Worm (Caenorhabditis elegans): ENCODE data around the gene fipr-21.

The fipr-21 gene

DNA sequence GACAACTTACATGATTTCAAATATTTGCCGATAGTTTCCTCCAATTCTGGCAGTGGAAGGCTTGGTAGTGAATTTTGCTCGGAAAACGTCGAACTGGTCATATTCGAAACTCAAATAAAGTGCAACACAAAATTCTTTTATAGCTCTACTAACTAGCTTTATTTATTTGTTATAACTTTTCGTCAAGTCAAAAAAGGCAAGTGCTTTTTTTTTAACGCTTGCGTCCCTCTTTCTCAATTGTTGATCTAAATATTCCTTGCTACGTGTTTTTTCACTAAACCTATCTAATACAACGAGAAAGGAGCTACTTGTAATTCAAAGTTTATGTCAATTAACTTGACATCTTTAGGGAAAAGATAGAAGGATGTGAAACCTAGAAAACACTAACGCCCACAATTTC is 6.0 kb downstream of the fipr-21 start, which contains the start of gene F41E7.6:
Gene F41E7.6, minus strand, starts transcription at position 101 of the 400 bp plus-strand sequence.
- no peak for TF ChIP-seq skn-1 (tag; optimal IDR thresholded peaks at IDR 0.05)
- TF ChIP-seq elt-1 (tag; optimal IDR thresholded peaks at IDR 0.05): no peak
- TF ChIP-seq unc-62 (GFP tag; optimal IDR thresholded peaks at IDR 0.05): no peak
- no peak for TF ChIP-seq zag-1 (tag; optimal IDR thresholded peaks at IDR 0.05)
- TF ChIP-seq ztf-4 (tag; optimal IDR thresholded peaks at IDR 0.05): no peak
- no peak for TF ChIP-seq C34F6.9 (tag; optimal IDR thresholded peaks at IDR 0.05)
- no peak for TF ChIP-seq ztf-1 (GFP tag; conservative IDR thresholded peaks at IDR 0.05)
- TF ChIP-seq egl-27 (tag; optimal IDR thresholded peaks at IDR 0.05): no peak
- TF ChIP-seq nhr-21 (tag; optimal IDR thresholded peaks at IDR 0.05): no peak
- TF ChIP-seq sem-4 (tag; optimal IDR thresholded peaks at IDR 0.05): no peak
- TF ChIP-seq ceh-82 (tag; optimal IDR thresholded peaks at IDR 0.05): no peak
- TF ChIP-seq unc-39 (tag; optimal IDR thresholded peaks at IDR 0.05): no peak
- no peak for TF ChIP-seq nhr-6 (tag; optimal IDR thresholded peaks at IDR 0.05)
- TF ChIP-seq F13H6.1 (tag; optimal IDR thresholded peaks at IDR 0.05): no peak
- TF ChIP-seq lin-39 (tag; optimal IDR thresholded peaks at IDR 0.05): no peak

DNA sequence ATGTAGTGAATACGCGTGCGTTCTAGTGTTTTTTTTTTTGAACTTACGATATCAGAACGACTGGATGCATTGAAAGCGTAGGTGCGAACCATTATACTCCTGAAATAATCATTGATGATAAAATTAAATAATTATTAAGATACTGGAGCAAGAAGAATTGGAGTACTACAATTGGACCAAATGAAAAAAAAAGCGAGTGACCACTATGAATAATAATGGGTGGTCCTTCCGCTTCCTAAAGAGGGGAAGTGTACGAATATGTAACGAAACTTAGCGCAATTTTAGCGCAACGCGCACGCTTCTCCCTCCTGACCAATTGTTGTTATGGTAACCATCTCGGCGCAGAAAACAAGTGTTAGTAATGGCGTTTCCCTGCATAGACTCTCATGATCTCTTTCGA is 11.6 kb downstream of the fipr-21 start, which contains the start of gene F41E7.9:
Gene F41E7.9, minus strand, starts transcription at position 101 of the 400 bp plus-strand sequence.
- TF ChIP-seq egl-27 (tag; optimal IDR thresholded peaks at IDR 0.05): no peak
- no peak for TF ChIP-seq nhr-6 (tag; optimal IDR thresholded peaks at IDR 0.05)
- no peak for TF ChIP-seq ztf-11 (tag; optimal IDR thresholded peaks at IDR 0.05)
- no peak for TF ChIP-seq nhr-10 (tag; optimal IDR thresholded peaks at IDR 0.05)
- TF ChIP-seq dmd-4 (tag; optimal IDR thresholded peaks at IDR 0.05): no peak
- TF ChIP-seq ceh-16 (tag; optimal IDR thresholded peaks at IDR 0.05): no peak
- TF ChIP-seq lin-13 (GFP tag; optimal IDR thresholded peaks at IDR 0.05): no peak
- no peak for TF ChIP-seq ztf-1 (GFP tag; conservative IDR thresholded peaks at IDR 0.05)
- TF ChIP-seq nhr-25 (tag; optimal IDR thresholded peaks at IDR 0.05): no peak
- TF ChIP-seq R02D3.7 (tag; optimal IDR thresholded peaks at IDR 0.05): no peak
- no peak for TF ChIP-seq F13H6.1 (tag; optimal IDR thresholded peaks at IDR 0.05)
- TF ChIP-seq sma-9 (GFP tag; optimal IDR thresholded peaks at IDR 0.05): no peak
- no peak for TF ChIP-seq sma-9 (tag; optimal IDR thresholded peaks at IDR 0.05)
- no peak for TF ChIP-seq mbf-1 (tag; optimal IDR thresholded peaks at IDR 0.05)

DNA sequence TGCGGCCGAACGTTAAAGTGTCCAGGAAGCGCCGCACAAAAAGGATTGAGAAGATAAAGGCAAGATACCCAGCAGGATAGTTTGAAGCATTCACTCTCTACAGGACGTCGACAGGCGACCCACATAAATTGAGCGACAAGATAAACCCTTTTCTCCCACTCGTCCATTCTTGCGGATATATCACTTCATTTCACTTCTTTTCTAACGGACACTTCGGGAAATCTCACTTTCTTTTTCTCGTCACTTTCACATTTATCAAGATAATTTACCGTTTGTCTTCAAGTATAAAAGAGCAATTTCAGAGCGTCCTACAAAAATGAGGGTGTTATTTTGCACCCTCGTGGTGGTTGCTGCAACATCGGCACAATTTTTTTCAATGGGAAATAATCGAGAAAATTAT is 13.2 kb downstream of the fipr-21 start, which contains the start of gene R07E3.6:
Gene R07E3.6, plus strand, starts transcription at position 158 of the 400 bp plus-strand sequence.
- TF ChIP-seq blmp-1 (tag; optimal IDR thresholded peaks at IDR 0.05; ENCODE audit: insufficient read depth): peak; percentile 67
- no peak for TF ChIP-seq sma-3 (GFP tag; optimal IDR thresholded peaks at IDR 0.05)

DNA sequence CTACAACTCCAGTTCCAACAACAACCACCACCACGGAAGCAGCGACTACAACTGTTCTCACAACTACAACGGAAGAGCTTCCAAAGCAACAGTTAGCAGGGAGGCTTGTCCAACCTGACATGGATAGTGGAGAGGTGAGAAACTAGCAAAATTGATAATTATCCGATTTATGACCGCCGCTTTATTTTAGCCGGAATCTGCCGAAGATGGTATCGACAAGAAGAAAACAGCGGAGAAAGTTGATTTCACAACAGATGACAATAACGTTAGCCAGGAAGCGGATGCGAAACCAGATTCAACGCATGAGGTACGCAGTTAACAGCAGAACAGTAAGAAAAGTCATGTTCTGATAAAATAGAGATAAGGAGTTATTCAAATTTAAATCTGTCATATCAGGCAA is 14.1 kb downstream of the fipr-21 start:
- TF ChIP-seq egl-27 (tag; optimal IDR thresholded peaks at IDR 0.05) (no peak), lsy-2 (tag; optimal IDR thresholded peaks at IDR 0.05) (no peak), mab-5 (tag; optimal IDR thresholded peaks at IDR 0.05) (no peak), gmeb-1 (tag; optimal IDR thresholded peaks at IDR 0.05) (no peak), ama-1 (optimal IDR thresholded peaks at IDR 0.05) (no peak), ztf-11 (tag; optimal IDR thresholded peaks at IDR 0.05) (no peak), nhr-237 (tag; optimal IDR thresholded peaks at IDR 0.05) (no peak), R02D3.7 (tag; optimal IDR thresholded peaks at IDR 0.05) (no peak), F13H6.1 (tag; optimal IDR thresholded peaks at IDR 0.05) (no peak), dmd-4 (tag; optimal IDR thresholded peaks at IDR 0.05) (no peak), fos-1 (tag; optimal IDR thresholded peaks at IDR 0.05) (no peak), ceh-82 (tag; optimal IDR thresholded peaks at IDR 0.05) (no peak), snpc-4 (tag; optimal IDR thresholded peaks at IDR 0.05) (no peak)

DNA sequence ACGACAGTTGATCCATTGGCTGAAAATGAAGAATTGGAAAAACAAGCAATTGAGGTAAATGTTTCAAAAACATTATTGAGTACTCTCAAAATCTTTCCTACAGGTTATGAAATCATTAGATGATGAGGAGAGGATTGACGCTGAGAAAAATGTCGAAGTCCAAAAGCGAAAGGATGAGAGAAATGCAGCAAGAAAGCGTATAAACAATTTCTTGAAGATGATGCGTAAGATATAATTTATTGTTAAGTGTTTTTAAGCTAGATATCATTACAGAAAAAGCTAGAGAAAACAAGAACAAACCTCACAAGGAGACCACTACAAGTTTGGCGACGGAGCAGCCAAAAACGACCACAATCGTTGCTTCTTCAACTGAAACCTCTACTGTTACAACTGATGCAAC is 15.3 kb downstream of the fipr-21 start:
- TF ChIP-seq nhr-23 (tag; optimal IDR thresholded peaks at IDR 0.05) (no peak), blmp-1 (tag; optimal IDR thresholded peaks at IDR 0.05; ENCODE audit: insufficient read depth) (no peak), ceh-82 (tag; optimal IDR thresholded peaks at IDR 0.05) (no peak), elt-1 (tag; optimal IDR thresholded peaks at IDR 0.05) (no peak), ceh-16 (tag; optimal IDR thresholded peaks at IDR 0.05) (no peak), nhr-129 (tag; optimal IDR thresholded peaks at IDR 0.05) (no peak), C34F6.9 (tag; optimal IDR thresholded peaks at IDR 0.05) (no peak)
